Fruit fly (Drosophila melanogaster) Kc167 (cell line): ENCODE data around the gene Aladin.

Experiments used
- Myc ChIP-seq: fragments of >200 bp; optimal IDR thresholded peaks from 2 replicates; lab custom pipeline; 2017; ENCODE audit warnings: missing external identifiers
- Sin3A ChIP-seq: fragments of >200 bp; optimal IDR thresholded peaks from 2 replicates; lab custom pipeline; 2018; ENCODE audit warnings: missing external identifiers
- h ChIP-seq: fragments of >200 bp; optimal IDR thresholded peaks from 3 replicates; lab custom pipeline; 2018; ENCODE audit warnings: missing external identifiers
- insv ChIP-seq: fragments of >200 bp; optimal IDR thresholded peaks from 3 replicates; lab custom pipeline; 2018; ENCODE audit warnings: missing external identifiers
- psq ChIP-seq: fragments of >200 bp; optimal IDR thresholded peaks from 2 replicates; lab custom pipeline; 2017; ENCODE audit warnings: missing external identifiers

dm6 chrX:9291270-9291669, 18.1 kb downstream of the Aladin start:
- TF ChIP-seq psq (lab: Kevin White, UChicago) (no peak), h (lab: Kevin White, UChicago) (no peak), Myc (lab: Kevin White, UChicago) (no peak), insv (no peak), Sin3A (lab: Kevin White, UChicago) (no peak)
